Worm (Caenorhabditis elegans) whole organism, L4/young adult: ENCODE results near the gene fcmt-1.

ENCODE experiments used
- dao-5 ChIP-seq: sonication (generic microtip); optimal IDR thresholded peaks from 2 replicates; lab custom pipeline; 2016; ENCODE audit warnings: missing genotype, missing genetic modification characterization, moderate library complexity, missing compliant biosample characterization
- him-1 ChIP-seq: sonication (generic microtip); optimal IDR thresholded peaks from 2 replicates; lab custom pipeline; 2016; ENCODE audit warnings: missing genotype, missing genetic modification reagents, missing genetic modification characterization, missing compliant biosample characterization

DNA sequence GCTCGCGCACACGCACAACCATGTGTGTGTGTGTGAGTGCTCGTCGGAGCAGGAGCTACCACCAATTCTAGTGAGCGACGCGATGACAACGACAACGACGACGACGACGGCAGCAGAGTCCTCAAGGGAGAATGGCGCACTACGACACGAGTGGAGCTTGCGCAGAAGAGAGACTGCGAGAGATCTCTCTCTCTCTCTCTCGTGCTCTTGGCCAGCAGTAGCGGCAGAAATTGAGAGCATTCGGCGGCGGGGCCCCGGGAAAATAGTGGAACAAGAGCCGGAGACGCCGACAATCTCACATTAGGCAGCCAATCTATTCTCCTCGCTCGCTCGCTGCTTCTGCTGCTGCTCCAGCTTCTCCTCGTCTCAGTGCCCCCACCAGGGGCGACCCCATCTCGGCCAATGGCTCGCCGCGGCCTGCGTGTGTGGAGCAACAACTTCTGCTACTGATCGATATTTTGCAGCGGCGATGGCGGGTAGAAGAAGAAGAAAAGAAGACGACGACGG lies 37.5 kb upstream of the fcmt-1 start:
- no peak for TF ChIP-seq dao-5 (tag; lab: Kevin White, UChicago)
- TF ChIP-seq him-1 (tag; lab: Kevin White, UChicago): peak; percentile 91
